In the genomic region with DNA sequence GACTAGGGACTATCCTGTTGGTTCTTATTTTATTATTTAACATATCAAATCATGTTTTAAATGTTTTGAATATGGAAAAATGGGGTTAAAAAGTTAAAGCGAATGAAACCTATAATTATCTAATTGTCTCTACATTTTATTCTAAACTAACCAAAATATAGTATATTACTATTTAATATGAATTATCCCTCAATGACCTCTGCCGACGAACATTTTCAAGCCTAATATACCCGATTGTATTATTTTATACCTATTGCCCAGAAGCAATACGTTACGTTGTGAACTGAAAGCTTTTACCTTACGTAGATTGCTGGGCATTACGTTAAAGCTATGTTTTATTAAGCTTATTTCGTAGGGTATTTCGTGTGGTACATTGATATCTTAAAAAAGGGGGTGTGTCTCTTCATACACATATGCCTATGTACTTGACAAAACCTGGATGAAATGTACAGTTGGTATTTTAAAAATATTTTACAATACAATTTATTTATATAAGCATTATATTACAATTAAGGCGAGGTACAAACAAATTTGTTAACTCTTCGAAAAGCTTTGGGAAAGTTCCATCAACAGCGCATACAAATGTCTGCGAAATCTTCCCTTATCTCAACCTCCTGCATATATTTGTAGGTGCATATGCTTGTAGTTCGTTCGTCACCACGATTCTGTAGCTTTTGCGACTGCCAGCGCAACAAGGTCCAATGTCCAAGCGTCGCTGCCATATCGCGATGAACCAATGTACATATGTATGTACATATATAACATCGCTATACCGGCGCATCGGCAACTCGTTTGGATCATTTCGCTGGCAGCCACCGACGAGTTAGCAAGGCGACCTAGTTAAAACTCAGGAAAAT, we compare ENCODE assay signal across 1 fruit fly cellular context.
TF ChIP-seq lines count a peak whose summit lies in the region.

A gene (plus strand): TSS at position 790 of the 857 bp plus-strand sequence.

TF ChIP-seq in whole organism, embryonic, 481 proteins besides CTCF, POLR2A, EP300 and RAD21 (continued from another document and continues in another):
- no peak for TF ChIP-seq Bgb (GFP tag; IDR thresholded peaks at IDR 0.05; lab: Robert Waterston, UW; ENCODE audit: partially characterized antibody)
- TF ChIP-seq CG7357 (GFP tag; IDR thresholded peaks at IDR 0.05; lab: Robert Waterston, UW) = peak; percentile 52; the same call in 2 of the 3 replicates
- TF ChIP-seq CG17385 (GFP tag; optimal IDR thresholded peaks at IDR 0.05; lab: Kevin White, UChicago) = peak; percentile 77
- peak; percentile 42 for TF ChIP-seq crol (GFP tag; IDR thresholded peaks at IDR 0.05; lab: Robert Waterston, UW)
- TF ChIP-seq CG16813 (GFP tag; IDR thresholded peaks at IDR 0.05; lab: Robert Waterston, UW; ENCODE audit: partially characterized antibody) = no peak
- TF ChIP-seq Sin3A (optimal IDR thresholded peaks at IDR 0.05; lab: Kevin White, UChicago) = no peak
- peak; percentile 97 for TF ChIP-seq Dbx (GFP tag; IDR thresholded peaks at IDR 0.05; lab: Robert Waterston, UW)
- TF ChIP-seq dysf (GFP tag; IDR thresholded peaks at IDR 0.05; lab: Robert Waterston, UW) = peak; percentile 96
- TF ChIP-seq CG32772 (GFP tag; IDR thresholded peaks at IDR 0.05; lab: Robert Waterston, UW) = peak; percentile 75
- TF ChIP-seq so (GFP tag; IDR thresholded peaks at IDR 0.05; lab: Robert Waterston, UW) = peak; percentile 90; the same call in 2 of the 3 replicates
- TF ChIP-seq CG7271 (tag; optimal IDR thresholded peaks at IDR 0.05; lab: Kevin White, UChicago) = no peak
- peak; percentile 27 for TF ChIP-seq TFAM (GFP tag; optimal IDR thresholded peaks at IDR 0.05; lab: Kevin White, UChicago)
- TF ChIP-seq ATbp (GFP tag; optimal IDR thresholded peaks at IDR 0.05; lab: Kevin White, UChicago) = peak; percentile 72
- TF ChIP-seq lmd (GFP tag; IDR thresholded peaks at IDR 0.05; lab: Robert Waterston, UW) = peak; percentile 88
- peak; percentile 96 for TF ChIP-seq sisA (GFP tag; IDR thresholded peaks at IDR 0.05; lab: Robert Waterston, UW)
- TF ChIP-seq az2 (GFP tag; optimal IDR thresholded peaks at IDR 0.05; lab: Kevin White, UChicago) = peak; percentile 85
- peak; percentile 85 for TF ChIP-seq CG6654 (GFP tag; optimal IDR thresholded peaks at IDR 0.05; lab: Kevin White, UChicago)
- peak; percentile 99 for TF ChIP-seq CG9437 (GFP tag; optimal IDR thresholded peaks at IDR 0.05; lab: Kevin White, UChicago)
- peak; percentile 87 for TF ChIP-seq CG18476 (GFP tag; optimal IDR thresholded peaks at IDR 0.05; lab: Kevin White, UChicago)
- peak; percentile 79 for TF ChIP-seq CG14050 (GFP tag; IDR thresholded peaks at IDR 0.05; lab: Robert Waterston, UW)
- TF ChIP-seq ash1 (GFP tag; optimal IDR thresholded peaks at IDR 0.05; lab: Kevin White, UChicago) = peak; percentile 43
- TF ChIP-seq bowl (GFP tag; IDR thresholded peaks at IDR 0.05; lab: Robert Waterston, UW) = peak; percentile 69
- TF ChIP-seq yki (optimal IDR thresholded peaks at IDR 0.05; lab: Kevin White, UChicago) = no peak
- TF ChIP-seq gcm2 (GFP tag; optimal IDR thresholded peaks at IDR 0.05; lab: Kevin White, UChicago) = peak; percentile 55
- no peak for TF ChIP-seq lov (optimal IDR thresholded peaks at IDR 0.05; lab: Kevin White, UChicago)
- peak; percentile 70; the same call in 1 of the 3 replicates for TF ChIP-seq lov (GFP tag; IDR thresholded peaks at IDR 0.05; lab: Robert Waterston, UW)
- peak; percentile 94 for TF ChIP-seq D19A (tag; optimal IDR thresholded peaks at IDR 0.05; lab: Kevin White, UChicago)
- TF ChIP-seq zfh1 (GFP tag; IDR thresholded peaks at IDR 0.05; lab: Robert Waterston, UW) = peak; percentile 74
- peak; percentile 95 for TF ChIP-seq CG14014 (GFP tag; IDR thresholded peaks at IDR 0.05; lab: Robert Waterston, UW)
- no peak for TF ChIP-seq z (GFP tag; IDR thresholded peaks at IDR 0.05; lab: Robert Waterston, UW)
- no peak for TF ChIP-seq CG4282 (GFP tag; optimal IDR thresholded peaks at IDR 0.05; lab: Kevin White, UChicago)
- no peak for TF ChIP-seq eyg (GFP tag; optimal IDR thresholded peaks at IDR 0.05; lab: Kevin White, UChicago)
- no peak for TF ChIP-seq fru (optimal IDR thresholded peaks at IDR 0.05; lab: Kevin White, UChicago)
- TF ChIP-seq nau (GFP tag; optimal IDR thresholded peaks at IDR 0.05; lab: Kevin White, UChicago) = peak; percentile 89
- peak; percentile 23 for TF ChIP-seq CG30431 (GFP tag; optimal IDR thresholded peaks at IDR 0.05; lab: Kevin White, UChicago)
- no peak for TF ChIP-seq Myb (GFP tag; optimal IDR thresholded peaks at IDR 0.05; lab: Kevin White, UChicago)
- TF ChIP-seq otp (GFP tag; IDR thresholded peaks at IDR 0.05; lab: Robert Waterston, UW) = peak; percentile 44; the same call in 2 of the 3 replicates
- TF ChIP-seq ap (GFP tag; IDR thresholded peaks at IDR 0.05; lab: Robert Waterston, UW) = peak; percentile 82
- no peak for TF ChIP-seq btn (GFP tag; optimal IDR thresholded peaks at IDR 0.05; lab: Kevin White, UChicago)
- TF ChIP-seq CG5245 (GFP tag; optimal IDR thresholded peaks at IDR 0.05; lab: Kevin White, UChicago) = peak; percentile 83
- peak; percentile 93 for TF ChIP-seq CG31441 (GFP tag; IDR thresholded peaks at IDR 0.05; lab: Robert Waterston, UW)
- no peak for TF ChIP-seq Atf3 (GFP tag; optimal IDR thresholded peaks at IDR 0.05; lab: Kevin White, UChicago)
- TF ChIP-seq tna (GFP tag; IDR thresholded peaks at IDR 0.05; lab: Robert Waterston, UW; ENCODE audit: partially characterized antibody) = no peak
- TF ChIP-seq CG11398 (GFP tag; optimal IDR thresholded peaks at IDR 0.05; lab: Kevin White, UChicago) = no peak
- peak; percentile 88 for TF ChIP-seq Rx (GFP tag; IDR thresholded peaks at IDR 0.05; lab: Robert Waterston, UW)
- peak; percentile 62 for TF ChIP-seq CG1792 (GFP tag; optimal IDR thresholded peaks at IDR 0.05; lab: Kevin White, UChicago)
- TF ChIP-seq gt (GFP tag; IDR thresholded peaks at IDR 0.05; lab: Robert Waterston, UW) = peak; percentile 64
- peak; percentile 69 for TF ChIP-seq Hsf (GFP tag; optimal IDR thresholded peaks at IDR 0.05; lab: Kevin White, UChicago)
- peak; percentile 77 for TF ChIP-seq Lim3 (GFP tag; IDR thresholded peaks at IDR 0.05; lab: Robert Waterston, UW)
- TF ChIP-seq CG1603 (tag; optimal IDR thresholded peaks at IDR 0.05; lab: Kevin White, UChicago) = peak; percentile 45
- peak; percentile 97 for TF ChIP-seq CG17359 (tag; optimal IDR thresholded peaks at IDR 0.05; lab: Kevin White, UChicago)
- TF ChIP-seq toy (GFP tag; IDR thresholded peaks at IDR 0.05; lab: Robert Waterston, UW) = 0 out of 2 replicates have a peak, but pooled peaks have one; percentile 67
- TF ChIP-seq pnt (GFP tag; optimal IDR thresholded peaks at IDR 0.05; lab: Kevin White, UChicago) = peak; percentile 38
- no peak for TF ChIP-seq Stat92E (GFP tag; optimal IDR thresholded peaks at IDR 0.05; lab: Kevin White, UChicago)
- TF ChIP-seq al (GFP tag; IDR thresholded peaks at IDR 0.05; lab: Robert Waterston, UW) = peak; percentile 90
- TF ChIP-seq CG4404 (GFP tag; IDR thresholded peaks at IDR 0.05; lab: Robert Waterston, UW) = peak; percentile 36
- peak; percentile 84 for TF ChIP-seq onecut (GFP tag; IDR thresholded peaks at IDR 0.05; lab: Robert Waterston, UW)
- no peak for TF ChIP-seq crc (GFP tag; optimal IDR thresholded peaks at IDR 0.05; lab: Kevin White, UChicago)
- TF ChIP-seq lola (GFP tag; optimal IDR thresholded peaks at IDR 0.05; lab: Kevin White, UChicago) = peak in 1 of 3 experiments; percentile 57
- TF ChIP-seq mirr (GFP tag; optimal IDR thresholded peaks at IDR 0.05; lab: Kevin White, UChicago) = peak; percentile 20
- peak; percentile 97 for TF ChIP-seq slbo (GFP tag; IDR thresholded peaks at IDR 0.05; lab: Robert Waterston, UW)
- TF ChIP-seq ind (GFP tag; optimal IDR thresholded peaks at IDR 0.05; lab: Kevin White, UChicago) = peak; percentile 97
- no peak for TF ChIP-seq Dp (GFP tag; optimal IDR thresholded peaks at IDR 0.05; lab: Kevin White, UChicago)
- peak; percentile 60 for TF ChIP-seq CG14667 (GFP tag; IDR thresholded peaks at IDR 0.05; lab: Robert Waterston, UW)
- TF ChIP-seq CG6854 (GFP tag; optimal IDR thresholded peaks at IDR 0.05; lab: Kevin White, UChicago) = peak; percentile 91
- TF ChIP-seq CG14860 (GFP tag; IDR thresholded peaks at IDR 0.05; lab: Robert Waterston, UW; ENCODE audit: partially characterized antibody) = no peak
- TF ChIP-seq Bdp1 (GFP tag; optimal IDR thresholded peaks at IDR 0.05; lab: Kevin White, UChicago) = no peak
- TF ChIP-seq inv (GFP tag; IDR thresholded peaks at IDR 0.05; lab: Robert Waterston, UW; ENCODE audit: partially characterized antibody) = no peak
- peak; percentile 27 for TF ChIP-seq CG15073 (GFP tag; optimal IDR thresholded peaks at IDR 0.05; lab: Kevin White, UChicago)
- peak; percentile 95 for TF ChIP-seq CG17361 (GFP tag; IDR thresholded peaks at IDR 0.05; lab: Robert Waterston, UW)
- TF ChIP-seq CG34376 (GFP tag; optimal IDR thresholded peaks at IDR 0.05; lab: Kevin White, UChicago) = peak; percentile 73
- no peak for TF ChIP-seq CG2129 (GFP tag; IDR thresholded peaks at IDR 0.05; lab: Robert Waterston, UW; ENCODE audit: partially characterized antibody)
- TF ChIP-seq tll (GFP tag; optimal IDR thresholded peaks at IDR 0.05; lab: Kevin White, UChicago) = no peak
- TF ChIP-seq sens-2 (GFP tag; IDR thresholded peaks at IDR 0.05; lab: Robert Waterston, UW) = no peak
- peak; percentile 79; the same call in 2 of the 3 replicates for TF ChIP-seq ken (GFP tag; IDR thresholded peaks at IDR 0.05; lab: Robert Waterston, UW)
- no peak for TF ChIP-seq CG7745 (tag; optimal IDR thresholded peaks at IDR 0.05; lab: Kevin White, UChicago)
- TF ChIP-seq caup (GFP tag; optimal IDR thresholded peaks at IDR 0.05; lab: Kevin White, UChicago; ENCODE audit: severe bottlenecking) = peak; percentile 93
- TF ChIP-seq CG9876 (GFP tag; optimal IDR thresholded peaks at IDR 0.05; lab: Kevin White, UChicago) = no peak
- peak; percentile 95 for TF ChIP-seq CG12104 (GFP tag; optimal IDR thresholded peaks at IDR 0.05; lab: Kevin White, UChicago)
- peak; percentile 61 for TF ChIP-seq pum (GFP tag; optimal IDR thresholded peaks at IDR 0.05; lab: Kevin White, UChicago)
- peak; percentile 73 for TF ChIP-seq CG31224 (GFP tag; IDR thresholded peaks at IDR 0.05; lab: Robert Waterston, UW)
- peak; percentile 71 for TF ChIP-seq CG12219 (GFP tag; optimal IDR thresholded peaks at IDR 0.05; lab: Kevin White, UChicago)
- peak; percentile 65 for TF ChIP-seq CkIIα-i1 (GFP tag; IDR thresholded peaks at IDR 0.05; lab: Robert Waterston, UW)
- TF ChIP-seq sd (tag; optimal IDR thresholded peaks at IDR 0.05; lab: Kevin White, UChicago) = peak; percentile 57
- peak; percentile 67 for TF ChIP-seq sqz (GFP tag; optimal IDR thresholded peaks at IDR 0.05; lab: Kevin White, UChicago)
- peak; percentile 94 for TF ChIP-seq cwo (GFP tag; optimal IDR thresholded peaks at IDR 0.05; lab: Kevin White, UChicago)
- peak; percentile 70 to 91 for TF ChIP-seq bsh (GFP tag; optimal IDR thresholded peaks at IDR 0.05; lab: Kevin White, UChicago)
- no peak for TF ChIP-seq CG10565 (GFP tag; optimal IDR thresholded peaks at IDR 0.05; lab: Kevin White, UChicago)
- TF ChIP-seq CG17912 (GFP tag; optimal IDR thresholded peaks at IDR 0.05; lab: Kevin White, UChicago) = no peak
- no peak for TF ChIP-seq Lpt (GFP tag; optimal IDR thresholded peaks at IDR 0.05; lab: Kevin White, UChicago)
- peak; percentile 98 for TF ChIP-seq corto (GFP tag; optimal IDR thresholded peaks at IDR 0.05; lab: Kevin White, UChicago)
- peak; percentile 90 for TF ChIP-seq gsb (GFP tag; IDR thresholded peaks at IDR 0.05; lab: Robert Waterston, UW)
- TF ChIP-seq Dad (GFP tag; optimal IDR thresholded peaks at IDR 0.05; lab: Kevin White, UChicago) = peak; percentile 63
- TF ChIP-seq CG10654 (GFP tag; optimal IDR thresholded peaks at IDR 0.05; lab: Kevin White, UChicago) = peak; percentile 93
- TF ChIP-seq CG4820 (GFP tag; optimal IDR thresholded peaks at IDR 0.05; lab: Kevin White, UChicago) = peak; percentile 93
- peak; percentile 90 for TF ChIP-seq Hr3 (GFP tag; optimal IDR thresholded peaks at IDR 0.05; lab: Kevin White, UChicago)
- TF ChIP-seq kay (GFP tag; optimal IDR thresholded peaks at IDR 0.05; lab: Kevin White, UChicago) = peak; percentile 87
- TF ChIP-seq nerfin-1 (tag; optimal IDR thresholded peaks at IDR 0.05; lab: Kevin White, UChicago) = peak; percentile 94
- TF ChIP-seq CG16779 (GFP tag; IDR thresholded peaks at IDR 0.05; lab: Robert Waterston, UW) = no peak; the same call in 1 of the 2 replicates
- peak; percentile 88 for TF ChIP-seq Sox102F (GFP tag; optimal IDR thresholded peaks at IDR 0.05; lab: Kevin White, UChicago)
- peak; percentile 71 for TF ChIP-seq Gsc (GFP tag; IDR thresholded peaks at IDR 0.05; lab: Robert Waterston, UW)
- peak; percentile 96 for TF ChIP-seq CG3847 (GFP tag; IDR thresholded peaks at IDR 0.05; lab: Robert Waterston, UW)
- TF ChIP-seq Tbp (GFP tag; optimal IDR thresholded peaks at IDR 0.05; lab: Kevin White, UChicago) = no peak
- peak; percentile 93 for TF ChIP-seq slou (GFP tag; optimal IDR thresholded peaks at IDR 0.05; lab: Kevin White, UChicago)
- TF ChIP-seq kah (GFP tag; optimal IDR thresholded peaks at IDR 0.05; lab: Kevin White, UChicago) = peak; percentile 98
- TF ChIP-seq CG4360 (GFP tag; IDR thresholded peaks at IDR 0.05; lab: Robert Waterston, UW) = peak; percentile 52; the same call in 1 of the 2 replicates
- no peak for TF ChIP-seq D (optimal IDR thresholded peaks at IDR 0.05; lab: Kevin White, UChicago)
- TF ChIP-seq D (GFP tag; optimal IDR thresholded peaks at IDR 0.05; lab: Kevin White, UChicago) = peak; percentile 93
- TF ChIP-seq CG32767 (GFP tag; IDR thresholded peaks at IDR 0.05; lab: Robert Waterston, UW) = peak; percentile 91
- peak; percentile 82 for TF ChIP-seq unpg (GFP tag; optimal IDR thresholded peaks at IDR 0.05; lab: Kevin White, UChicago)
- TF ChIP-seq B-H1 (GFP tag; IDR thresholded peaks at IDR 0.05; lab: Robert Waterston, UW) = peak; percentile 82
- peak; percentile 72 for TF ChIP-seq Jarid2 (GFP tag; optimal IDR thresholded peaks at IDR 0.05; lab: Kevin White, UChicago)
- peak; percentile 91 for TF ChIP-seq Vsx1 (GFP tag; optimal IDR thresholded peaks at IDR 0.05; lab: Kevin White, UChicago)
- TF ChIP-seq Awh (GFP tag; IDR thresholded peaks at IDR 0.05; lab: Robert Waterston, UW) = peak; percentile 61
- TF ChIP-seq Mes4 (GFP tag; optimal IDR thresholded peaks at IDR 0.05; lab: Kevin White, UChicago) = no peak
- peak; percentile 84 for TF ChIP-seq CG1602 (GFP tag; optimal IDR thresholded peaks at IDR 0.05; lab: Kevin White, UChicago)
- TF ChIP-seq BEAF-32 (GFP tag; optimal IDR thresholded peaks at IDR 0.05; lab: Kevin White, UChicago) = no peak
- peak; percentile 86 for TF ChIP-seq CG12071 (GFP tag; optimal IDR thresholded peaks at IDR 0.05; lab: Kevin White, UChicago)
- TF ChIP-seq Hmx (GFP tag; optimal IDR thresholded peaks at IDR 0.05; lab: Kevin White, UChicago) = peak; percentile 80
- peak; percentile 75 for TF ChIP-seq CG12769 (tag; optimal IDR thresholded peaks at IDR 0.05; lab: Kevin White, UChicago)
- peak; percentile 91 for TF ChIP-seq klu (GFP tag; IDR thresholded peaks at IDR 0.05; lab: Robert Waterston, UW)
